Fruit fly (Drosophila melanogaster): ENCODE results near the gene Alg1.

DNA sequence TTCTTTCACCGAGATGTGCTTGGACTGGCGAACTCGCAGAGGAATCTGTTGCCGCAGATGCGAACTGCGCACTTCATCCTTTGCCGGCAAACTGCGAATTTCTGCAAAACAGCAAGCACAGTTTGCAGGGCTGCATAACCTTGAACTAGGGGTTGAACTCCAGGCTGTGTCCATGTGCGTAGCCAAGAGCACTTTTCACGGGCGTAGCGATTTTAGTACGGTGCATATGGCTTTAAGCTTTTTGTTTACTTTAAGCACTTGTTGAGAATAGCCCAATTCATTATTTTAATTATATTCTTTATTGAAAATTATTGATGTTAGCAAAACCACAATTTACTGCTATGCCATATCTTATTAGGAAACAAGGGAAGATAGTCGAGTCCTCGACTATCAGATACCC lies 9.7 kb downstream of the Alg1 start, which contains the start of gene CG17803:
- TF ChIP-seq CG14965 (GFP tag; optimal IDR thresholded peaks at IDR 0.05; ENCODE audit: borderline replicate concordance) (no peak), chinmo (GFP tag; IDR thresholded peaks at IDR 0.05; ENCODE audit: partially characterized antibody) (no peak), CTCF (GFP tag; optimal IDR thresholded peaks at IDR 0.05) (no peak), CG2116 (GFP tag; optimal IDR thresholded peaks at IDR 0.05) (no peak), peb (GFP tag; IDR thresholded peaks at IDR 0.05) (no peak), CG10366 (GFP tag; IDR thresholded peaks at IDR 0.05) (no peak), ttk (GFP tag; IDR thresholded peaks at IDR 0.05) (no peak), CG15011 (GFP tag; optimal IDR thresholded peaks at IDR 0.05) (no peak), H15 (GFP tag; IDR thresholded peaks at IDR 0.05) (no peak)
